Worm (Caenorhabditis elegans) whole organism, L3 larva: Measurements from ENCODE around the gene mcat-1.

Experiments
- ZK546.5 ChIP-seq: sonication (generic microtip); optimal IDR thresholded peaks from 2 replicates; lab custom pipeline; 2017; ENCODE audit warnings: missing biosample characterization, missing genetic modification characterization
- aly-2 ChIP-seq: fragments of 150-350 bp; optimal IDR thresholded peaks from 2 replicates; lab custom pipeline; 2014; ENCODE audit warnings: missing biosample characterization, missing genetic modification characterization
- ceh-16 ChIP-seq: sonication (generic microtip); optimal IDR thresholded peaks from 2 replicates; lab custom pipeline; 2017; ENCODE audit warnings: missing biosample characterization, missing genetic modification characterization
- ceh-82 ChIP-seq: fragments of 150-350 bp; optimal IDR thresholded peaks from 2 replicates; lab custom pipeline; 2014; ENCODE audit warnings: missing biosample characterization, missing genetic modification characterization
- ceh-9 ChIP-seq: sonication (generic microtip); optimal IDR thresholded peaks from 2 replicates; lab custom pipeline; 2018; ENCODE audit warnings: missing biosample characterization, missing genetic modification characterization
- daf-12 ChIP-seq: fragments of 150-350 bp; optimal IDR thresholded peaks from 2 replicates; lab custom pipeline; 2014; ENCODE audit warnings: missing biosample characterization, missing genetic modification reagents, missing genetic modification characterization
- egl-27 ChIP-seq: sonication (generic microtip); optimal IDR thresholded peaks from 4 replicates; lab custom pipeline; 2017; ENCODE audit warnings: missing biosample characterization, missing genetic modification reagents, missing genetic modification characterization
- elt-1 ChIP-seq: fragments of 150-350 bp; optimal IDR thresholded peaks from 2 replicates; lab custom pipeline; 2014; ENCODE audit warnings: missing biosample characterization, missing genetic modification characterization
- elt-2 ChIP-seq: sonication (generic microtip); optimal IDR thresholded peaks from 2 replicates; lab custom pipeline; 2016; ENCODE audit warnings: missing genetic modification reagents, mild to moderate bottlenecking, missing genetic modification characterization, missing compliant biosample characterization
- elt-3 ChIP-seq, 3 experiments: fragments of 150-350 bp in 1 of 3; sonication (generic microtip) in 2 of 3; optimal IDR thresholded peaks; 2 replicates in 2 of 3; 4 replicates in 1 of 3; lab custom pipeline; 2014 to 2017; ENCODE audit warnings: missing biosample characterization in 3 of 3, missing genetic modification characterization in 3 of 3
- fkh-10 ChIP-seq: sonication (generic microtip); optimal IDR thresholded peaks from 2 replicates; lab custom pipeline; 2017; ENCODE audit warnings: missing biosample characterization, missing genetic modification reagents, missing genetic modification characterization
- hmg-11 ChIP-seq: sonication (generic microtip); optimal IDR thresholded peaks from 2 replicates; lab custom pipeline; 2016; ENCODE audit warnings: missing genetic modification characterization, missing compliant biosample characterization
- jun-1 ChIP-seq: fragments of 150-350 bp; optimal IDR thresholded peaks from 2 replicates; lab custom pipeline; 2014; ENCODE audit warnings: missing biosample characterization, missing genetic modification reagents, missing genetic modification characterization
- lin-39 ChIP-seq: fragments of 150-350 bp; optimal IDR thresholded peaks from 2 replicates; lab custom pipeline; 2018; ENCODE audit warnings: missing biosample characterization, missing genetic modification reagents, missing genetic modification characterization
- mdl-1 ChIP-seq: fragments of 150-350 bp; optimal IDR thresholded peaks from 2 replicates; lab custom pipeline; 2014; ENCODE audit warnings: missing biosample characterization, missing genetic modification characterization
- mml-1 ChIP-seq: fragments of 150-350 bp; sonication (generic microtip); optimal IDR thresholded peaks from 3 replicates; lab custom pipeline; 2014; ENCODE audit warnings: missing biosample characterization, missing genetic modification characterization
- nfya-1 ChIP-seq: sonication (generic microtip); optimal IDR thresholded peaks from 2 replicates; lab custom pipeline; 2017; ENCODE audit warnings: missing genetic modification characterization, mild to moderate bottlenecking, missing compliant biosample characterization, antibody characterized with exemption, moderate library complexity; ENCODE audit not compliant: insufficient read depth
- nhr-23 ChIP-seq: fragments of 150-350 bp; optimal IDR thresholded peaks from 2 replicates; lab custom pipeline; 2014; ENCODE audit warnings: missing biosample characterization, missing genetic modification reagents, missing genetic modification characterization
- nhr-237 ChIP-seq: fragments of 150-350 bp; optimal IDR thresholded peaks from 2 replicates; lab custom pipeline; 2014; ENCODE audit warnings: missing biosample characterization, missing genetic modification characterization
- nhr-25 ChIP-seq: sonication (generic microtip); optimal IDR thresholded peaks from 2 replicates; lab custom pipeline; 2017; ENCODE audit warnings: missing biosample characterization, missing genetic modification characterization
- nhr-28 ChIP-seq: fragments of 150-350 bp; optimal IDR thresholded peaks from 2 replicates; lab custom pipeline; 2014; ENCODE audit warnings: missing biosample characterization, missing genetic modification characterization
- nhr-43 ChIP-seq: sonication (generic microtip); optimal IDR thresholded peaks from 2 replicates; lab custom pipeline; 2016; ENCODE audit warnings: mild to moderate bottlenecking, missing genetic modification characterization, missing compliant biosample characterization; ENCODE audit not compliant: poor library complexity, severe bottlenecking
- pha-4 ChIP-seq: fragments of 150-350 bp; optimal IDR thresholded peaks from 2 replicates; lab custom pipeline; 2014; ENCODE audit warnings: missing biosample characterization, missing genetic modification reagents, missing genetic modification characterization
- pqm-1 ChIP-seq: fragments of 150-350 bp; optimal IDR thresholded peaks from 2 replicates; lab custom pipeline; 2017; ENCODE audit warnings: missing biosample characterization, missing genetic modification characterization, inconsistent platforms
- skn-1 ChIP-seq: fragments of 150-350 bp; optimal IDR thresholded peaks from 2 replicates; lab custom pipeline; 2014; ENCODE audit warnings: missing biosample characterization, missing genetic modification characterization
- tbx-2 ChIP-seq: sonication (generic microtip); optimal IDR thresholded peaks from 2 replicates; lab custom pipeline; 2016; ENCODE audit warnings: mild to moderate bottlenecking, missing genetic modification characterization, missing compliant biosample characterization
- unc-39 ChIP-seq: sonication (generic microtip); optimal IDR thresholded peaks from 4 replicates; lab custom pipeline; 2017; ENCODE audit warnings: missing biosample characterization, missing genetic modification characterization
- zag-1 ChIP-seq: fragments of 150-350 bp; optimal IDR thresholded peaks from 2 replicates; lab custom pipeline; 2014; ENCODE audit warnings: missing biosample characterization, missing genetic modification characterization
- ztf-11 ChIP-seq: fragments of 150-350 bp; optimal IDR thresholded peaks from 2 replicates; lab custom pipeline; 2014; ENCODE audit warnings: missing biosample characterization, missing genetic modification characterization
- ztf-4 ChIP-seq: fragments of 150-350 bp; optimal IDR thresholded peaks from 2 replicates; lab custom pipeline; 2014; ENCODE audit warnings: missing biosample characterization, missing genetic modification characterization

Gene mcat-1

DNA sequence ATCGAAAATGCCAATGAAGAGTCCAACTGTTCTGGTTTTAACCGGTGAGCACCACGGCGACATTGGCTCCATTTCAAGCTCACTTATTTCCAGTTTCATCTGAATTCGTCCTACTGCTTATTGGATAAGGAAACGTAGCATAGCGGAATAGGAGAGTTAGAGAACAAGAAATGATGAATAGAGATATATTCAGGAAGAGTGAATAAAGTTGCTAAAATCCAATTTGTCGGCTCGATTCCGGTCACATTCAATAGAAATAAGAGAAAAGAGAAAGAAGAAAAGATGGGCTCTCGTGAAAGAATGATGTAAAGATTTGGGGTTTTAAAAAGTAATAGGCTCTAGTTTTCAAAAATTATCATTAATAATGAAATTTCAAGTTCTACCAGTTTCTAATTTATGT is 18.0 kb downstream of the mcat-1 start:
- TF ChIP-seq ceh-9 (tag; lab: Kevin White, UChicago) (no peak), fkh-10 (GFP tag; lab: Kevin White, UChicago) (peak; percentile 95), mml-1 (tag; lab: Kevin White, UChicago) (no peak), tbx-2 (tag; lab: Kevin White, UChicago) (no peak), ZK546.5 (tag; lab: Kevin White, UChicago) (no peak)

DNA sequence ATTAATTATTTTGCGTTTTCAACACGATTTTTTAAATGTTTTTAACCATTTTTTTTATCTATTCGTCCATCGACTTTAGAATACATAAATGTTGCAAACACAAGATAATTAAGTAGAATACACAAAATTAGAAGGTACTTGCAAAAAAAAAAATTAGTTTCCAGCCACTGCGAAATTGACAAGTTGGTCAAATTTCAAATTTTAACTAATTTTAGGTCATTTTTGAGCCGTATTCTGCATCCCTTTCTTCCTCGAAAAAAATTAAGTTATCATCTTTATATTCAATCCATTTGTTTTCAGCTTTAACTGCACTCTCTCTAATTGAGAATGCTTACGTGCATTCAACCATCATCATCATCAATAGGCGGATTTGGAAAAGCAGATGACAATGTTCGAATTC is 22.0 kb downstream of the mcat-1 start, which contains the start of gene egl-26:
Gene egl-26 (plus strand): TSS at position 301 of the 400 bp plus-strand sequence.
- no peak for TF ChIP-seq aly-2 (tag; lab: Kevin White, UChicago)
- TF ChIP-seq tbx-2 (tag; lab: Kevin White, UChicago), result no peak
- no peak for TF ChIP-seq daf-12 (tag; lab: Kevin White, UChicago)
- TF ChIP-seq elt-1, result no peak
- TF ChIP-seq pha-4 (tag; lab: Kevin White, UChicago), result no peak
- no peak for TF ChIP-seq zag-1 (tag; lab: Kevin White, UChicago)

DNA sequence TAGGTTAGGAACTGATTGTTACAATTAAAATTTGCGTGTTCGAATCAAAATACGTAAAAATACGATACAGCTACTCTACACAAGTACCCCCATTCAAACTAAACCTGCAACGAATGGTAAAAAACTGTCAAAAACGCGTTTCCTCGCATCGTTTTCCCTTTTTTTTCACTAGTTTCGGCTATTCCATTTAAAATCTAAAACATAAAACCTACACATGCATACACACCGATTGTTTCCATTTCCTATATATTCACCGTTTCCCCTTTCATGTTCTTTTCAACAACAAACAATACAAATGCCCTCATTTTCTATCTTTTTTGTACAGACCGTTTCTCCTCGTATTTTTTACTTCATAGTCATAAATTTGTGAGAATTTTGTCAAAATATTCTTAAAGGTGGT is 22.6 kb downstream of the mcat-1 start:
- no peak for TF ChIP-seq nhr-25
- TF ChIP-seq egl-27 (tag; lab: Kevin White, UChicago), result no peak
- TF ChIP-seq nhr-23 (tag; lab: Kevin White, UChicago), result no peak
- TF ChIP-seq hmg-11 (tag; lab: Kevin White, UChicago), result no peak
- no peak for TF ChIP-seq ceh-82 (tag; lab: Kevin White, UChicago)
- TF ChIP-seq mdl-1 (tag; lab: Kevin White, UChicago), result no peak
- TF ChIP-seq nhr-237 (tag; lab: Kevin White, UChicago), result no peak
- TF ChIP-seq tbx-2 (tag; lab: Kevin White, UChicago), result no peak
- TF ChIP-seq ztf-4 (tag; lab: Kevin White, UChicago), result no peak
- no peak for TF ChIP-seq skn-1 (tag; lab: Kevin White, UChicago)
- no peak for TF ChIP-seq aly-2 (tag; lab: Kevin White, UChicago)
- TF ChIP-seq pha-4 (tag; lab: Kevin White, UChicago), result no peak
- no peak for TF ChIP-seq unc-39 (tag; lab: Kevin White, UChicago)
- TF ChIP-seq nfya-1, result no peak
- no peak for TF ChIP-seq elt-2

DNA sequence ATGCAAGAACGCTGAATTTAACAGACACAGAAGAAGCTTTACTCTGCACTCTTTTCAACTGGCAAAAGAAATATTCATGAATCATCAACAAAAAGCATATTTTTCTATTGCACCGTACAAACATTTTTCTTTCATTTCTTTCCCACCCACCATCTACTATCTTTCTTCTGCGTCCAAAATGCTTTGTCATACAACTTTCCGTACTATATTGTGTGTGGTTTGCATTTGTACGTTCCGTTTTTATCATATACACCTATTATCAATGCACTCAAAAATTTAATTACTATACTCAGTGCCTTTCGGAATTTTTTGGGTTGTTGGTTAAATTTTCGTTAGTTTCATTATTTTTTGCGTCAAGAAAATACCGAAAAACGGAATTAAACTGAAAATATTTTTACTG is 23.7 kb downstream of the mcat-1 start:
- TF ChIP-seq elt-3 (tag; optimal IDR thresholded peaks at IDR 0.05; lab: Kevin White, UChicago), result no peak
- TF ChIP-seq pqm-1 (tag; lab: Kevin White, UChicago), result peak; percentile 27
- peak; percentile 41 for TF ChIP-seq elt-2

DNA sequence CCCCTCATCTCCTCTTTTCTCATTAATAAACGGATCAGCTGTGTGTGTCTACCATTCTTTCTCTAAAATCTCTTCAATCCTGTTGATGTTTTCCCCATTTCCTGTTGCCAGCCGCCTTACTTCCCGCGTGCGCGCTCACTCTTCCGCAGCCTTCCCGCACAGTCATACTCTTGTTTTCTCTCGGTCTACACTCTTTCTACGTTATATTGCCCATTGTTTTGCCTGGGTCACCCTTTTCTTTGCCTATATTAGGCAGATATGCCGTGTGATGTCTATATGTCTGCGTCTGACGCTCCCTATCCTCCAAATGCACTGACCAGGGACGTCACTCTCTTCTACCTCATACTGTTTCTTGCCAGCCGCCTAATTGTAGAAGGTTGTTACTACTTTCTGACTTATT is 25.0 kb downstream of the mcat-1 start:
- TF ChIP-seq elt-2 (peak; percentile 3), ztf-11 (tag; lab: Kevin White, UChicago) (no peak), hmg-11 (tag; lab: Kevin White, UChicago) (peak; percentile 56), nhr-43 (tag; lab: Kevin White, UChicago) (peak; percentile 72), jun-1 (peak; percentile 28), ceh-16 (no peak), nfya-1 (peak; percentile 10), nhr-25 (peak; percentile 90), nhr-237 (tag; lab: Kevin White, UChicago) (no peak), pha-4 (tag; lab: Kevin White, UChicago) (peak; percentile 27), lin-39 (tag; lab: Kevin White, UChicago) (peak; percentile 3), pqm-1 (tag; lab: Kevin White, UChicago) (no peak), elt-3 (tag; optimal IDR thresholded peaks at IDR 0.05; lab: Kevin White, UChicago) (peak in 1 of 3 experiments; percentile 53), nhr-23 (tag; lab: Kevin White, UChicago) (peak; percentile 76)
- TF ChIP-seq, all 47 proteins: peak for 10

DNA sequence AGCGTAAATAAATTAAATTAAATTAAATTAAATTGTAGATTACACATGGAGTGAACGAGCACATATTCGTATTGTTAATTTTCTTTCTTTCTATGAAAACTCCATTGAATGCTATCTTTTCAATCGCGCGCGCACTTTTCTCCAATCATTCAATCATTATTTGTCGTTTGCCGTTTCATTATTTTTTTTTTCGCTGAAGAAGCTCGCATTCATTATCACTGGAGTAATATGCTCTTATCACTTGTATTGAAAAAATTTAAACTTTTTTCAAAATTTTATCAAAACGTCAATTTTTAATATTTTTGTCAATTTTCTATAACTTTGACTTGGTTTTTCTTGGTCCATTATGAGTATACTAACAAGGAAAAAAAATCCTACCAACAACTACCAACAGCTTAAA is 25.8 kb downstream of the mcat-1 start:
- TF ChIP-seq ZK546.5 (tag; lab: Kevin White, UChicago) (no peak), nhr-28 (tag; lab: Kevin White, UChicago) (no peak), elt-2 (peak; percentile 45), nfya-1 (no peak), tbx-2 (tag; lab: Kevin White, UChicago) (no peak)
